Worm (Caenorhabditis elegans) whole organism, early embryonic: ENCODE results near the gene str-240.

Experiments used
- B0310.2 ChIP-seq: sonication (generic microtip); optimal IDR thresholded peaks from 2 replicates; lab custom pipeline; 2016; ENCODE audit warnings: mild to moderate bottlenecking, missing genetic modification characterization, missing compliant biosample characterization
- F13C5.2 ChIP-seq: sonication (generic microtip); optimal IDR thresholded peaks from 2 replicates; lab custom pipeline; 2017; ENCODE audit warnings: mild to moderate bottlenecking, missing genetic modification characterization, inconsistent platforms, missing compliant biosample characterization
- aly-1 ChIP-seq: sonication (generic microtip); optimal IDR thresholded peaks from 2 replicates; lab custom pipeline; 2016; ENCODE audit warnings: missing genetic modification characterization, missing compliant biosample characterization
- ama-1 ChIP-seq: fragments of 150-350 bp; optimal IDR thresholded peaks from 2 replicates; lab custom pipeline; 2014
- ceh-13 ChIP-seq: fragments of 200-800 bp; sonication (Bioruptor generic); optimal IDR thresholded peaks from 2 replicates; lab custom pipeline; 2018; ENCODE audit warnings: mild to moderate bottlenecking, missing genetic modification characterization, missing compliant biosample characterization
- ceh-36 ChIP-seq: sonication (generic microtip); optimal IDR thresholded peaks from 2 replicates; lab custom pipeline; 2016; ENCODE audit warnings: missing genetic modification characterization, inconsistent platforms, missing compliant biosample characterization
- ets-7 ChIP-seq: sonication (generic microtip); optimal IDR thresholded peaks from 2 replicates; lab custom pipeline; 2016; ENCODE audit warnings: missing genotype, missing genetic modification characterization, missing compliant biosample characterization
- flt-1 ChIP-seq: fragments of 200-800 bp; sonication (Bioruptor generic); IDR thresholded peaks from 2 replicates; pipeline ENCODE4 v1.3.6; 2022; ENCODE audit warnings: missing genetic modification characterization, missing compliant biosample characterization
- hmbx-1 ChIP-seq: sonication (generic microtip); optimal IDR thresholded peaks from 2 replicates; lab custom pipeline; 2016; ENCODE audit warnings: mild to moderate bottlenecking, missing genetic modification characterization, missing compliant biosample characterization
- hmg-4 ChIP-seq: fragments of 200-800 bp; sonication (Bioruptor generic); optimal IDR thresholded peaks from 2 replicates; lab custom pipeline; 2018; ENCODE audit warnings: mild to moderate bottlenecking, missing genetic modification characterization, missing compliant biosample characterization
- hnd-1 ChIP-seq: sonication (generic microtip); optimal IDR thresholded peaks from 2 replicates; lab custom pipeline; 2016; ENCODE audit warnings: missing genetic modification characterization, missing compliant biosample characterization
- pes-1 ChIP-seq: fragments of 200-800 bp; sonication (Bioruptor generic); IDR thresholded peaks from 2 replicates; pipeline ENCODE4 v1.3.6; 2022; ENCODE audit warnings: missing genetic modification reagents, missing genetic modification characterization, missing compliant biosample characterization
- scrt-1 ChIP-seq: fragments of 200-800 bp; sonication (Bioruptor generic); IDR thresholded peaks from 2 replicates; pipeline ENCODE4 v1.3.6; 2022; ENCODE audit warnings: missing genetic modification characterization, missing compliant biosample characterization
- sea-1 ChIP-seq: fragments of 200-800 bp; sonication (Bioruptor generic); conservative IDR thresholded peaks from 2 replicates; pipeline ENCODE4 v1.3.6; 2022; ENCODE audit warnings: missing genetic modification characterization, missing compliant biosample characterization
- tbx-11 ChIP-seq: fragments of 200-800 bp; sonication (Bioruptor generic); IDR thresholded peaks from 2 replicates; pipeline ENCODE4 v1.3.6; 2022; ENCODE audit warnings: missing genetic modification characterization, missing compliant biosample characterization
- tbx-37 ChIP-seq: fragments of 200-800 bp; sonication (Bioruptor generic); conservative IDR thresholded peaks from 2 replicates; pipeline ENCODE4 v1.3.6; 2022; ENCODE audit warnings: missing genetic modification reagents, missing genetic modification characterization, missing compliant biosample characterization
- tra-4 ChIP-seq: sonication (generic microtip); optimal IDR thresholded peaks from 2 replicates; lab custom pipeline; 2017; ENCODE audit warnings: missing genetic modification characterization, missing compliant biosample characterization

The str-240 gene

DNA sequence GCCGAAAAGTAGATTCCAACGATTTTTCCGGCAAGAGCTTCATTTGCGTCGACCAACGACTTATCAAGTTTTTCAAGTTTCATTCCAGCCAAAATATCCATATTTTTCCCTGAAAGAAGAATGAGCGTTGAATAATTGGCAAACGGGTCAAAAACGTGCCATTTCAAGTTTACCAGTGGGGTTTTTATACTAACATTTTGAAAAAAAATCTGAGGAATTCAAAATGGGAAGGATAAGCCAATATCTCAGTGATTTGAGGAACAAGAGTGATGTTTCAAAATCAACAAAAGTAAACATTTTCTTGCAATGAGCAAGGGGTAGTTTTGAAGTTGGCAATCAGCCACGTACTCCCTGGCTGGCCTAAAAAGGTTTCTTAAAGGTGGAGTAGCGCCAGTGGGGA, 12.6 kb upstream of the str-240 start, which contains the start of gene trx-5:
Gene trx-5, minus strand, starts transcription at position 101 of the 400 bp plus-strand sequence.
- TF ChIP-seq scrt-1 (no peak), ceh-13 (GFP tag; lab: Kevin White, UChicago) (no peak), hmg-4 (GFP tag; lab: Kevin White, UChicago) (no peak), tra-4 (tag; lab: Kevin White, UChicago) (no peak), ceh-36 (tag; lab: Kevin White, UChicago) (no peak), ets-7 (tag; lab: Kevin White, UChicago) (no peak), ama-1 (lab: Kevin White, UChicago) (no peak), flt-1 (GFP tag; lab: Robert Waterston, UW) (no peak), aly-1 (tag; lab: Kevin White, UChicago) (no peak), hmbx-1 (no peak), pes-1 (no peak), F13C5.2 (tag; lab: Kevin White, UChicago) (no peak), tbx-11 (GFP tag; lab: Robert Waterston, UW) (no peak), B0310.2 (no peak), hnd-1 (no peak), tbx-37 (GFP tag; lab: Robert Waterston, UW) (no peak), sea-1 (GFP tag; lab: Robert Waterston, UW) (no peak)

DNA sequence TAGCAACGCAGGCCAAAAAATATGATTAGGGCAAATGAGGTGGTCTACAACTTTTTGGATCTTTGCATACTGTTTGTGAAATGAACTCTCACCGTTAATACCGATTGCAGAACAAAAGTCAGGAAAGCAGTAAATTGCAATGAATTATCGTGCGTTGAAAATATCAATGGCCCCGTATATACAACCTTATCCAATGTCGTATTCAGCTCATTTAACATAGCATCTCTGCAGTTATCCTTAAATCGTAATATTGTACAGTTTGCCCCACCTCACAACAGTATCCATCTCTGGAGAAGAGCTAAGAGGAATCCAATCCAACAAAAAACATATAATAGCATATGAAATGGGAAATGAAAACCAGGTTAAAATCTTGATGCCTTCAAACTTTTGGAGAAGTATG, 10.7 kb upstream of the str-240 start:
- TF ChIP-seq hnd-1, result no peak
- no peak for TF ChIP-seq pes-1
- no peak for TF ChIP-seq ceh-36 (tag; lab: Kevin White, UChicago)
- TF ChIP-seq tbx-11 (GFP tag; lab: Robert Waterston, UW), result no peak
- TF ChIP-seq aly-1 (tag; lab: Kevin White, UChicago), result no peak
- no peak for TF ChIP-seq tra-4 (tag; lab: Kevin White, UChicago)
- no peak for TF ChIP-seq ets-7 (tag; lab: Kevin White, UChicago)
- TF ChIP-seq flt-1 (GFP tag; lab: Robert Waterston, UW), result no peak
- TF ChIP-seq ama-1 (lab: Kevin White, UChicago), result no peak
- TF ChIP-seq hmg-4 (GFP tag; lab: Kevin White, UChicago), result no peak
- TF ChIP-seq sea-1 (GFP tag; lab: Robert Waterston, UW), result no peak
- no peak for TF ChIP-seq hmbx-1
- TF ChIP-seq tbx-37 (GFP tag; lab: Robert Waterston, UW), result no peak
- no peak for TF ChIP-seq B0310.2
- TF ChIP-seq ceh-13 (GFP tag; lab: Kevin White, UChicago), result no peak
- TF ChIP-seq F13C5.2 (tag; lab: Kevin White, UChicago), result no peak

DNA sequence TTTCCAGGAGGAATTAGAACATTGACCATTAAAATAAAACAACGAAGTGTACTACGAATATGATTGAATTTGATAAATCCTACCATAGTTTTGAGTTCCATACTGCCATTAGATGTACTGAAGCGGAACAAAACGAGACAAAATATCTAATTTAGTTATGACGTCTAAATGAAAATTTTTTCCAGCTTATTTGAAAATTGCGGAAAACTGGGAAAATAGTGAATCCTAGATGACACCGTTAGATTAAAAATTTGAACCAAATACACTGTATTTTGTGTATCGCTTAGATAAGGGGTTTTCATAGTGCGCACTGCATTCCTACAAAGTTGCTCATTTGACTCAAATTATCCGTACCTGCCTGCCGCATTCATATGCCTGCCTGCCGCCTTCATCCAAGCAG, 9.4 kb upstream of the str-240 start, which contains the start of gene K02H11.4:
Gene K02H11.4, minus strand, starts transcription at position 101 of the 400 bp plus-strand sequence.
- TF ChIP-seq ets-7 (tag; lab: Kevin White, UChicago) (no peak), flt-1 (GFP tag; lab: Robert Waterston, UW) (no peak), hnd-1 (no peak), ceh-13 (GFP tag; lab: Kevin White, UChicago) (no peak), B0310.2 (no peak), F13C5.2 (tag; lab: Kevin White, UChicago) (no peak), ceh-36 (tag; lab: Kevin White, UChicago) (no peak), tbx-11 (GFP tag; lab: Robert Waterston, UW) (no peak), tbx-37 (GFP tag; lab: Robert Waterston, UW) (no peak)

DNA sequence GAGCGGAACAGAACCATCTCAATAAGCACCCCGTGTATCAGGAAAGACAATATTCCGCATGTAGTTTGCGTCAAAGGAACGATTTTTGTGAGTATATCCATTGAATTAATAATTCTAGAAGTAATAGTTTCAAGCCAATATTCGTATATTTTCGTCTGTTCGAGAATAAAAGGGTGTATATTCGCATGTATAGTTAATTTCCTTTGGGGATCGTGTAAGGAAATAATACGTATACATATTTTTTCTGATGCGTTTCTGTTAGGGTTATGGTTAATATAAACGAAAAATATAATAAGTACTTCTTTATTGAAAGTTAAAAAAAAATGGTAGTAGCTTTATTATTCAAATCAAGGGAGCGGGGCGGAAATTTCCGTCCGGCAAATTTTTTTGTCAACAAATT, 6.2 kb upstream of the str-240 start, which contains the start of gene str-236:
Gene str-236, minus strand, starts transcription at position 101 of the 400 bp plus-strand sequence.
- TF ChIP-seq hmg-4 (GFP tag; lab: Kevin White, UChicago) (no peak), ama-1 (lab: Kevin White, UChicago) (no peak), aly-1 (tag; lab: Kevin White, UChicago) (no peak), pes-1 (no peak)

DNA sequence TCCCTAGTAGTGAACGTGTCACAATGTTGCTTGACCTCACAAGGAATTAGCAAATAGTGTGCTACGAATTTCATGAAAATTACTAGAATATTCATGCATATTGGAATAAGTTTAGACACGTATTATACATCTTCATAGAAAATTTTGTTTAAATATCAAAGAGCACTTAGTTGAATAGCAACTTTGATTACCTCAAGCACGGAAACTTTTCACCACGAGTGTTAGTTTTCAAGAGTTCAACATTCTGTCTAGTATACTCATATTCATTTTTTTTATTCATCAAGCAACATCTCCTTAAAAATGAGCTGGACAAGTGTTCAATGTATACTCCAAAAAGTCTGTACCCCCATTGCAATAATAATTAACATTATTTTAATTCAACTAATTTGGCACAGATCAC, 740 bp upstream of the str-240 start, which contains the start of gene str-243:
Gene str-243, plus strand, starts transcription at position 301 of the 400 bp plus-strand sequence.
- TF ChIP-seq tbx-37 (GFP tag; lab: Robert Waterston, UW) (no peak), tra-4 (tag; lab: Kevin White, UChicago) (no peak), flt-1 (GFP tag; lab: Robert Waterston, UW) (no peak), B0310.2 (no peak), F13C5.2 (tag; lab: Kevin White, UChicago) (no peak), ama-1 (lab: Kevin White, UChicago) (no peak), ceh-13 (GFP tag; lab: Kevin White, UChicago) (no peak), scrt-1 (no peak), aly-1 (tag; lab: Kevin White, UChicago) (no peak), tbx-11 (GFP tag; lab: Robert Waterston, UW) (no peak)

DNA sequence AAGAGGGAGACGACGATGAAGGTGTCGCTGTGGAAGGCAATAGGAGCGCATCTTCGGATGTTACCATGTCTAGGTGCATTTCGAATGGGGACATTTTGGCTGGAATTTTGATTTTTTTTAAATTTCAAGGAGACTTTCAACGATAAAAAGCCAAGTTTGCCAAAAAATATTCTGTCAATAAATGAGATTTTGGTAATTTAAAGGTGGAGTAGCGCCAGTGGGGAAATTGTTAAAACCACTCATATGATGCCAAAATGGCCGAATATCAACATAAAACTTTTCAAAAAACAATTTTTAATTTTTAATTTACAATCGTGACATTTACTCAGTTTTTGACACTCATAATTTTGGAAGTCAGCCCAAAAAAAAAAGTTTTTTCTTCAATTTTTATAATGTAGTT, 10.2 kb downstream of the str-240 start, which contains the start of gene nhr-260:
Gene nhr-260, minus strand, starts transcription at position 101 of the 400 bp plus-strand sequence.
- no peak for TF ChIP-seq ama-1 (lab: Kevin White, UChicago)
- TF ChIP-seq flt-1 (GFP tag; lab: Robert Waterston, UW), result no peak
- no peak for TF ChIP-seq ceh-36 (tag; lab: Kevin White, UChicago)
- TF ChIP-seq hmbx-1, result no peak
- no peak for TF ChIP-seq sea-1 (GFP tag; lab: Robert Waterston, UW)
- no peak for TF ChIP-seq B0310.2
- no peak for TF ChIP-seq tbx-11 (GFP tag; lab: Robert Waterston, UW)
- TF ChIP-seq F13C5.2 (tag; lab: Kevin White, UChicago), result no peak
- no peak for TF ChIP-seq tra-4 (tag; lab: Kevin White, UChicago)
- no peak for TF ChIP-seq hnd-1
- TF ChIP-seq ceh-13 (GFP tag; lab: Kevin White, UChicago), result no peak
- TF ChIP-seq pes-1, result no peak
- TF ChIP-seq scrt-1, result no peak
- TF ChIP-seq hmg-4 (GFP tag; lab: Kevin White, UChicago), result no peak
- no peak for TF ChIP-seq ets-7 (tag; lab: Kevin White, UChicago)
- TF ChIP-seq aly-1 (tag; lab: Kevin White, UChicago), result no peak
- TF ChIP-seq tbx-37 (GFP tag; lab: Robert Waterston, UW), result no peak

DNA sequence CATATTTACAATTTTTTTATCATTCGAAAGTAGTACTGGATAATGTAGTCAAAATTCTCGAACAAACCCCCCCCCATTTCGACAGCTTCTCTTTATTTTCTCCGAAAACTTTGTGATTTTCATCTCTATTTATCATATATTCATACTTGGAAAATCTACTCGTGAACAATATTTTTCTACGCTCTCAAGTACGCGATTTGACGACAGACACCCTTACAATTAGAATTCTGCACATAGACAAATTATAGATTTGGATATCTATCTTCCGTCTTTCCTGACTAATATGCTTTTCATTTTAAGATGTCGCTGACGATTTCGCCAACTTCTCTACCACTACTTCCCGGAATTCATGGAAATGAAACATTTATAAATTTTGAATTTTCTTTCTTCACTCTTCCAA, 15.8 kb downstream of the str-240 start, which contains the start of gene sru-28:
Gene sru-28, plus strand, starts transcription at position 301 of the 400 bp plus-strand sequence.
- TF ChIP-seq ceh-36 (tag; lab: Kevin White, UChicago) (no peak), B0310.2 (no peak), ama-1 (lab: Kevin White, UChicago) (no peak), hmbx-1 (no peak), hnd-1 (no peak), ceh-13 (GFP tag; lab: Kevin White, UChicago) (no peak), tbx-37 (GFP tag; lab: Robert Waterston, UW) (no peak), aly-1 (tag; lab: Kevin White, UChicago) (no peak), ets-7 (tag; lab: Kevin White, UChicago) (no peak), flt-1 (GFP tag; lab: Robert Waterston, UW) (no peak), F13C5.2 (tag; lab: Kevin White, UChicago) (no peak)
